Worm (Caenorhabditis elegans) whole organism, L4/young adult: ENCODE results near the gene gmeb-1.

Source experiments
- W03F9.2 ChIP-seq: fragments of 150-350 bp; optimal IDR thresholded peaks from 2 replicates; lab custom pipeline; 2014; ENCODE audit warnings: missing biosample characterization, missing genetic modification characterization
- dao-5 ChIP-seq: sonication (generic microtip); optimal IDR thresholded peaks from 2 replicates; lab custom pipeline; 2016; ENCODE audit warnings: missing genotype, missing genetic modification characterization, moderate library complexity, missing compliant biosample characterization
- him-1 ChIP-seq: sonication (generic microtip); optimal IDR thresholded peaks from 2 replicates; lab custom pipeline; 2016; ENCODE audit warnings: missing genotype, missing genetic modification reagents, missing genetic modification characterization, missing compliant biosample characterization

DNA sequence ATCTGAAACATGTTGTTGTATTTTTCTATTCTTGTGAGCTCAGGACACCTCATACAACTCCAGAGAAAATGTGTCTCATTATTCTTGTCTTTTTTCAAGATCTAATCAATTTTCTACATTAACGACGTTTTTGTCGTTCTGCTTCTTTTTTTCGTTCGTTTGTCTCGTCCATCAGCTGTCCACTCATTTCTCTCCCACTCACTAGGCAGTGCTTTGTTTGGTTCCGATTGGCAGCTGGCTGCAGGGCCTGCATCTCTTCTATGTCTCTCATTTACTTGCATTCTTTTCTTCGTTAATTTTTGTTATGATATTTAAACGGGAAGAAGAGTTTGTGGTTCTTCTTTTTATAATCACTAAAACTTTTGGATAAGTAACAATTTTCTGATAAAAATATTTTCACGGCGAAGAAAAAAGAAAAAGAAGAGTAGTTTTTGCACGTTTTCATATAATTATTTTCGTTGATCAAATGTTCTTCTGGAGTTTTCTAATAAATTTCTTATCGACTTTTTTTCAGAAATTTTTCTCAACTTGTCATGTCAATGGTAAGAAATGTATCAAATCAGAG, 17.9 kb upstream of the gmeb-1 start, which contains the start of gene 2L52.1:
- TF ChIP-seq him-1 (tag; lab: Kevin White, UChicago) = no peak
- TF ChIP-seq W03F9.2 (tag; lab: Kevin White, UChicago) = no peak
- TF ChIP-seq dao-5 (tag; lab: Kevin White, UChicago) = no peak
